Worm (Caenorhabditis elegans): ENCODE measurements around the gene B0280.2.
A peak's percentile ranks its signal among the peaks of the same experiment; 100 is the strongest.

Gene B0280.2

ce11 chrIII:7165816-7166229, 41.4 kb downstream of the B0280.2 start (continued):
- TF ChIP-seq T07F8.4 (tag; optimal IDR thresholded peaks at IDR 0.05) (no peak), nhr-80 (tag; optimal IDR thresholded peaks at IDR 0.05) (peak; percentile 98), nfya-1 (tag; optimal IDR thresholded peaks at IDR 0.05; ENCODE audit: borderline replicate concordance, insufficient read depth) (no peak), rcor-1 (GFP tag; IDR thresholded peaks at IDR 0.05) (no peak), somi-1 (GFP tag; optimal IDR thresholded peaks at IDR 0.05) (no peak), cebp-1 (GFP tag; IDR thresholded peaks at IDR 0.05) (peak; percentile 97), cebp-1 (tag; optimal IDR thresholded peaks at IDR 0.05) (peak; percentile 99), sdz-38 (tag; optimal IDR thresholded peaks at IDR 0.05) (no peak), dox-1 (GFP tag; IDR thresholded peaks at IDR 0.05) (peak; percentile 65), ceh-100 (GFP tag; IDR thresholded peaks at IDR 0.05) (no peak), F55B11.4 (tag; optimal IDR thresholded peaks at IDR 0.05; ENCODE audit: borderline replicate concordance, insufficient read depth) (no peak), lsl-1 (GFP tag; optimal IDR thresholded peaks at IDR 0.05) (no peak), snpc-4 (GFP tag; optimal IDR thresholded peaks at IDR 0.05) (no peak), snpc-4 (tag; optimal IDR thresholded peaks at IDR 0.05) (peak in 2 of 4 experiments; percentile 21 to 76), atf-7 (tag; optimal IDR thresholded peaks at IDR 0.05) (peak; percentile 42), K12H6.12 (tag; optimal IDR thresholded peaks at IDR 0.05) (peak; percentile 27), fkh-3 (tag; optimal IDR thresholded peaks at IDR 0.05) (no peak), madf-3 (GFP tag; IDR thresholded peaks at IDR 0.05) (no peak), madf-8 (GFP tag; conservative IDR thresholded peaks at IDR 0.05) (no peak)

- TF ChIP-seq hmg-1.2 (GFP tag; IDR thresholded peaks at IDR 0.05) = peak; percentile 39; the same call in 1 of the 2 replicates
- peak; percentile 2 for TF ChIP-seq unc-62 (GFP tag; optimal IDR thresholded peaks at IDR 0.05)
- TF ChIP-seq ceh-40 (GFP tag; IDR thresholded peaks at IDR 0.05) = no peak
- TF ChIP-seq ztf-25 (GFP tag; IDR thresholded peaks at IDR 0.05) = no peak
- TF ChIP-seq somi-1 (GFP tag; optimal IDR thresholded peaks at IDR 0.05) = peak; percentile 4
- no peak for TF ChIP-seq cebp-1 (GFP tag; IDR thresholded peaks at IDR 0.05)
- TF ChIP-seq cebp-1 (tag; optimal IDR thresholded peaks at IDR 0.05) = peak; percentile 49
- TF ChIP-seq attf-5 (GFP tag; optimal IDR thresholded peaks at IDR 0.05) = peak; percentile 47
- TF ChIP-seq K12H6.12 (tag; optimal IDR thresholded peaks at IDR 0.05) = peak; percentile 43
- peak; percentile 36 for TF ChIP-seq ceh-27 (GFP tag; optimal IDR thresholded peaks at IDR 0.05)
- TF ChIP-seq nhr-80 (tag; optimal IDR thresholded peaks at IDR 0.05) = peak; percentile 83
- TF ChIP-seq madf-10 (tag; optimal IDR thresholded peaks at IDR 0.05) = no peak
- TF ChIP-seq zfh-2 (GFP tag; conservative IDR thresholded peaks at IDR 0.05) = peak; percentile 78
- peak; percentile 96 to 97 for TF ChIP-seq let-607 (tag; optimal IDR thresholded peaks at IDR 0.05)
- 0 out of 2 replicates have a peak, but pooled peaks have one; percentile 11 for TF ChIP-seq nfyb-1 (GFP tag; IDR thresholded peaks at IDR 0.05)
- TF ChIP-seq repo-1 (tag; optimal IDR thresholded peaks at IDR 0.05) = no peak
- no peak for TF ChIP-seq atf-7 (tag; optimal IDR thresholded peaks at IDR 0.05)
- peak; percentile 47 for TF ChIP-seq chd-7 (tag; optimal IDR thresholded peaks at IDR 0.05)
Measured at ce11 chrIII:7166664-7167567, 42.5 kb downstream of the B0280.2 start.

- TF ChIP-seq dpl-1 (GFP tag; optimal IDR thresholded peaks at IDR 0.05) = no peak
- no peak for TF ChIP-seq rec-8 (tag; optimal IDR thresholded peaks at IDR 0.05)
- no peak for TF ChIP-seq tbx-9 (tag; optimal IDR thresholded peaks at IDR 0.05; ENCODE audit: borderline replicate concordance)
- TF ChIP-seq nfya-1 (tag; optimal IDR thresholded peaks at IDR 0.05; ENCODE audit: borderline replicate concordance, insufficient read depth) = no peak
- no peak for TF ChIP-seq ets-4 (GFP tag; optimal IDR thresholded peaks at IDR 0.05)
- no peak for TF ChIP-seq die-1 (tag; optimal IDR thresholded peaks at IDR 0.05)
- no peak for TF ChIP-seq B0019.2 (GFP tag; conservative IDR thresholded peaks at IDR 0.05)
- TF ChIP-seq C17E4.6 (GFP tag; IDR thresholded peaks at IDR 0.05) = no peak
Measured at ce11 chrIII:7167568-7167937, 43.1 kb downstream of the B0280.2 start, which contains the start of gene acs-4. acs-4 (plus strand) TSS chrIII:7167838.

Data from whole organism, young adult.